Fruit fly (Drosophila melanogaster) whole organism, embryonic: ENCODE data around the gene Gdh.

Experiments used
- Aef1 ChIP-seq: fragments of 200-800 bp; sonication (Bioruptor generic); IDR thresholded peaks from 3 replicates; pipeline ENCODE4 v1.3.6; 2022; ENCODE audit warnings: missing biosample characterization, missing genetic modification characterization
- Atf6 ChIP-seq: fragments of 200-800 bp; sonication (Bioruptor generic); IDR thresholded peaks from 2 replicates; pipeline ENCODE4 v1.3.6; 2022; ENCODE audit warnings: missing biosample characterization, missing genetic modification characterization
- Blimp-1 ChIP-seq: fragments of 200-800 bp; sonication (Bioruptor generic); optimal IDR thresholded peaks from 3 replicates; lab custom pipeline; 2018; ENCODE audit warnings: missing biosample characterization, missing genetic modification characterization, mild to moderate bottlenecking, moderate library complexity, missing genetic modification reagents
- CG10147 ChIP-seq: fragments of 200-800 bp; sonication (Bioruptor generic); optimal IDR thresholded peaks from 2 replicates; lab custom pipeline; 2019; ENCODE audit warnings: missing biosample characterization, mild to moderate bottlenecking, missing genetic modification characterization, moderate library complexity
- CG10979 ChIP-seq: fragments of 200-800 bp; sonication (Bioruptor generic); optimal IDR thresholded peaks from 2 replicates; lab custom pipeline; 2018; ENCODE audit warnings: missing biosample characterization, mild to moderate bottlenecking, missing genetic modification characterization, moderate library complexity
- CG11456 ChIP-seq: fragments of 200-800 bp; sonication (Bioruptor generic); IDR thresholded peaks from 3 replicates; pipeline ENCODE4 v1.3.6; 2022; ENCODE audit warnings: missing biosample characterization, missing genetic modification characterization
- CG14014 ChIP-seq: fragments of 200-800 bp; sonication (Bioruptor generic); IDR thresholded peaks from 2 replicates; pipeline ENCODE4 v1.3.6; 2022; ENCODE audit warnings: missing biosample characterization, missing genetic modification characterization
- CG14441 ChIP-seq: fragments of 200-800 bp; sonication (Bioruptor generic); IDR thresholded peaks from 2 replicates; pipeline ENCODE4 v1.3.6; 2022; ENCODE audit warnings: missing biosample characterization, missing genetic modification characterization
- CG14667 ChIP-seq: fragments of 200-800 bp; sonication (Bioruptor generic); IDR thresholded peaks from 2 replicates; pipeline ENCODE4 v1.3.6; 2022; ENCODE audit warnings: missing biosample characterization, missing genetic modification characterization
- CG15073 ChIP-seq: fragments of 200-800 bp; sonication (Bioruptor generic); optimal IDR thresholded peaks from 2 replicates; lab custom pipeline; 2016; ENCODE audit warnings: missing biosample characterization, missing genetic modification characterization
- CG15269 ChIP-seq: fragments of 200-800 bp; sonication (Bioruptor generic); optimal IDR thresholded peaks from 2 replicates; lab custom pipeline; 2018; ENCODE audit warnings: missing biosample characterization, mild to moderate bottlenecking, missing genetic modification characterization, moderate library complexity
- CG15514 ChIP-seq: fragments of 200-800 bp; sonication (Bioruptor generic); optimal IDR thresholded peaks from 3 replicates; lab custom pipeline; 2017; ENCODE audit warnings: missing biosample characterization, missing genetic modification characterization, mild to moderate bottlenecking, moderate library complexity, missing genetic modification reagents
- CG2875 ChIP-seq: fragments of 200-800 bp; sonication (Bioruptor generic); optimal IDR thresholded peaks from 2 replicates; lab custom pipeline; 2017; ENCODE audit warnings: missing biosample characterization, mild to moderate bottlenecking, missing genetic modification characterization, missing genetic modification reagents
- CG30403 ChIP-seq: fragments of 200-800 bp; sonication (Bioruptor generic); optimal IDR thresholded peaks from 3 replicates; lab custom pipeline; 2016; ENCODE audit warnings: missing biosample characterization, missing genetic modification characterization
- CG4424 ChIP-seq: fragments of 200-800 bp; sonication (Bioruptor generic); optimal IDR thresholded peaks from 3 replicates; lab custom pipeline; 2016; ENCODE audit warnings: missing biosample characterization, missing genetic modification characterization
- CG6254 ChIP-seq: fragments of 200-800 bp; sonication (Bioruptor generic); optimal IDR thresholded peaks from 3 replicates; lab custom pipeline; 2017; ENCODE audit warnings: mild to moderate bottlenecking, missing biosample characterization, missing genetic modification reagents, missing genetic modification characterization
- CG7745 ChIP-seq: fragments of 200-800 bp; sonication (Bioruptor generic); optimal IDR thresholded peaks from 2 replicates; lab custom pipeline; 2018; ENCODE audit warnings: missing biosample characterization, mild to moderate bottlenecking, missing genetic modification characterization, moderate library complexity
- CG7987 ChIP-seq: fragments of 200-800 bp; sonication (Bioruptor generic); optimal IDR thresholded peaks from 2 replicates; lab custom pipeline; 2018; ENCODE audit warnings: missing biosample characterization, mild to moderate bottlenecking, missing genetic modification characterization, moderate library complexity
- CG8290 ChIP-seq, 3 experiments: fragments of 200-800 bp; sonication (Bioruptor generic); optimal IDR thresholded peaks; 2 replicates each; lab custom pipeline; 2016 to 2019; ENCODE audit warnings: missing biosample characterization in 3 of 3, missing genetic modification characterization in 3 of 3, mild to moderate bottlenecking in 2 of 3, moderate library complexity in 1 of 3
- CG9609 ChIP-seq: fragments of 200-800 bp; sonication (Bioruptor generic); optimal IDR thresholded peaks from 3 replicates; lab custom pipeline; 2016; ENCODE audit warnings: missing biosample characterization, missing genetic modification characterization
- CG9932 ChIP-seq: fragments of 200-800 bp; sonication (Bioruptor generic); IDR thresholded peaks from 2 replicates; pipeline ENCODE4 v1.3.6; 2022; ENCODE audit warnings: missing biosample characterization, missing genetic modification characterization
- Deaf1 ChIP-seq: fragments of 200-800 bp; optimal IDR thresholded peaks from 3 replicates; lab custom pipeline; 2019; ENCODE audit warnings: missing biosample characterization, mild to moderate bottlenecking, missing genetic modification characterization, moderate library complexity
- Dll ChIP-seq: fragments of 200-800 bp; sonication (Bioruptor generic); IDR thresholded peaks from 4 replicates; pipeline ENCODE4 v1.3.6; 2022; ENCODE audit warnings: missing biosample characterization, missing genetic modification characterization; ENCODE audit not compliant: partially characterized antibody
- Dref ChIP-seq: fragments of 200-800 bp; sonication (Bioruptor generic); IDR thresholded peaks from 2 replicates; pipeline ENCODE4 v1.3.6; 2022; ENCODE audit warnings: missing biosample characterization, missing genetic modification characterization
- E2f1 ChIP-seq: fragments of 200-800 bp; sonication (Bioruptor generic); IDR thresholded peaks from 2 replicates; pipeline ENCODE4 v1.3.6; 2022; ENCODE audit warnings: missing biosample characterization, missing genetic modification characterization
- Fer3 ChIP-seq: fragments of 200-800 bp; sonication (Bioruptor generic); optimal IDR thresholded peaks from 2 replicates; lab custom pipeline; 2018; ENCODE audit warnings: missing biosample characterization, mild to moderate bottlenecking, missing genetic modification characterization, moderate library complexity
- HLH3B ChIP-seq: fragments of 200-800 bp; sonication (Bioruptor generic); IDR thresholded peaks from 2 replicates; pipeline ENCODE4 v1.3.6; 2022; ENCODE audit warnings: missing biosample characterization, missing genetic modification characterization
- Ravus ChIP-seq: fragments of 200-800 bp; sonication (Bioruptor generic); IDR thresholded peaks from 2 replicates; pipeline ENCODE4 v1.3.6; 2022; ENCODE audit warnings: missing biosample characterization, missing genetic modification characterization
- Sox102F ChIP-seq: fragments of 200-800 bp; sonication (Bioruptor generic); optimal IDR thresholded peaks from 2 replicates; lab custom pipeline; 2018; ENCODE audit warnings: missing biosample characterization, mild to moderate bottlenecking, missing genetic modification characterization, moderate library complexity
- Taf1 ChIP-seq: fragments of 200-800 bp; sonication (Bioruptor generic); IDR thresholded peaks from 2 replicates; pipeline ENCODE4 v1.3.6; 2022; ENCODE audit warnings: missing biosample characterization, missing genetic modification characterization
- Trl ChIP-seq, 3 experiments: fragments of >200 bp in 2 of 3; fragments of 200-800 bp in 1 of 3; sonication (Bioruptor generic) in 1 of 3; optimal IDR thresholded peaks; 2 replicates in 1 of 3; 3 replicates in 2 of 3; lab custom pipeline; 2016 to 2017; ENCODE audit warnings: missing biosample characterization in 1 of 3, missing genetic modification characterization in 1 of 3
- Xbp1 ChIP-seq: fragments of 200-800 bp; sonication (Bioruptor generic); optimal IDR thresholded peaks from 3 replicates; lab custom pipeline; 2016; ENCODE audit warnings: missing biosample characterization, mild to moderate bottlenecking, missing genetic modification characterization
- az2 ChIP-seq: fragments of 200-800 bp; sonication (Bioruptor generic); optimal IDR thresholded peaks from 3 replicates; lab custom pipeline; 2016; ENCODE audit warnings: missing biosample characterization, missing genetic modification characterization
- crc ChIP-seq: fragments of 200-800 bp; sonication (Bioruptor generic); optimal IDR thresholded peaks from 2 replicates; lab custom pipeline; 2016; ENCODE audit warnings: missing biosample characterization, missing genetic modification characterization
- ems ChIP-seq: fragments of 200-800 bp; sonication (Bioruptor generic); optimal IDR thresholded peaks from 3 replicates; lab custom pipeline; 2016; ENCODE audit warnings: missing biosample characterization, missing genetic modification characterization
- en ChIP-seq: fragments of 200-800 bp; sonication (Bioruptor generic); optimal IDR thresholded peaks from 2 replicates; lab custom pipeline; 2016; ENCODE audit warnings: missing biosample characterization, missing genetic modification characterization
- fd96Cb ChIP-seq: fragments of 200-800 bp; sonication (Bioruptor generic); optimal IDR thresholded peaks from 2 replicates; lab custom pipeline; 2018; ENCODE audit warnings: missing biosample characterization, mild to moderate bottlenecking, missing genetic modification characterization, moderate library complexity
- gem ChIP-seq: fragments of 200-800 bp; sonication (Bioruptor generic); optimal IDR thresholded peaks from 2 replicates; lab custom pipeline; 2019; ENCODE audit warnings: missing biosample characterization, mild to moderate bottlenecking, missing genetic modification characterization, moderate library complexity
- ind ChIP-seq: fragments of 200-800 bp; sonication (Bioruptor generic); optimal IDR thresholded peaks from 3 replicates; lab custom pipeline; 2016; ENCODE audit warnings: missing biosample characterization, missing genetic modification characterization
- insv ChIP-seq, 2 experiments: fragments of 200-800 bp; sonication (Bioruptor generic); optimal IDR thresholded peaks; 3 replicates each; lab custom pipeline; 2016 to 2018; ENCODE audit warnings: missing biosample characterization in 2 of 2, missing genetic modification characterization in 2 of 2
- kah ChIP-seq: fragments of 200-800 bp; sonication (Bioruptor generic); optimal IDR thresholded peaks from 2 replicates; lab custom pipeline; 2018; ENCODE audit warnings: missing biosample characterization, mild to moderate bottlenecking, missing genetic modification characterization
- lmd ChIP-seq: fragments of 200-800 bp; sonication (Bioruptor generic); IDR thresholded peaks from 2 replicates; pipeline ENCODE4 v1.3.6; 2022; ENCODE audit warnings: missing biosample characterization, missing genetic modification characterization
- nmo ChIP-seq: fragments of 200-800 bp; sonication (Bioruptor generic); optimal IDR thresholded peaks from 2 replicates; lab custom pipeline; 2018; ENCODE audit warnings: missing biosample characterization, mild to moderate bottlenecking, missing genetic modification characterization, moderate library complexity
- nom ChIP-seq: fragments of 200-800 bp; sonication (Bioruptor generic); optimal IDR thresholded peaks from 2 replicates; lab custom pipeline; 2017; ENCODE audit warnings: missing biosample characterization, missing genetic modification characterization, mild to moderate bottlenecking, moderate library complexity, missing genetic modification reagents
- phol ChIP-seq: fragments of 200-800 bp; sonication (Bioruptor generic); optimal IDR thresholded peaks from 3 replicates; lab custom pipeline; 2018; ENCODE audit warnings: missing biosample characterization, mild to moderate bottlenecking, missing genetic modification characterization, moderate library complexity
- sisA ChIP-seq: fragments of 200-800 bp; sonication (Bioruptor generic); IDR thresholded peaks from 2 replicates; pipeline ENCODE4 v1.3.6; 2022; ENCODE audit warnings: missing biosample characterization, missing genetic modification characterization
- ssp ChIP-seq: fragments of 200-800 bp; sonication (Bioruptor generic); IDR thresholded peaks from 2 replicates; pipeline ENCODE4 v1.3.6; 2022; ENCODE audit warnings: missing biosample characterization, missing genetic modification characterization
- tio ChIP-seq: fragments of 200-800 bp; sonication (Bioruptor generic); optimal IDR thresholded peaks from 2 replicates; lab custom pipeline; 2017; ENCODE audit warnings: missing biosample characterization, missing genetic modification characterization, inconsistent platforms
- toy ChIP-seq: fragments of 200-800 bp; sonication (Bioruptor generic); IDR thresholded peaks from 2 replicates; pipeline ENCODE4 v1.3.6; 2022; ENCODE audit warnings: missing biosample characterization, missing genetic modification characterization

Gdh gene

DNA sequence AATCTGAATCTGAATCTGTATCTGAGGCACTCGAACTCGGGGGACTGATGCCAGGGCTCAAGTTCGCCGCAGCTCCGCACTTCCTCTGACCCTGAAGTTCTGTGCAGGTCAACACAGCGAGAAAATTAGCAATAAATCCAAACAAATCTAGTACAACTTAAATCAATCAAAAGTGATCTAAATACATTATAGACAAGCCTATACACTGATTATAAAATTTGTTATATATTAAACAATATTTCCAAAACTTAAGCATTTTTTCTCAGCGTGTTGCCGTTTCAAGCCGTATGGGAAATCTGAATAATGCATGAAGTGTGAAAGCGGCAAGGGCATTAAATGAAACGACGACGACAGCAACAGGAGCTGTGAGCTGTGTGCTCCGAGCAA is 27.9 kb downstream of the Gdh start (continued):
- peak; percentile 2 for TF ChIP-seq CG6254 (GFP tag; lab: Kevin White, UChicago)
- TF ChIP-seq nom (GFP tag; lab: Kevin White, UChicago) = peak; percentile 89
- TF ChIP-seq Dll (GFP tag; lab: Robert Waterston, UW) = no peak
- peak; percentile 57 for TF ChIP-seq CG9932
- 0 out of 3 replicates have a peak, but pooled peaks have one; percentile 33 for TF ChIP-seq CG11456 (GFP tag; lab: Robert Waterston, UW)
- peak; percentile 71 for TF ChIP-seq CG14014 (GFP tag; lab: Robert Waterston, UW)
- TF ChIP-seq Xbp1 (GFP tag; lab: Kevin White, UChicago) = peak; percentile 26
- 0 out of 2 replicates have a peak, but pooled peaks have one; percentile 15 for TF ChIP-seq CG14667 (GFP tag; lab: Robert Waterston, UW)
- TF ChIP-seq Fer3 (tag; lab: Kevin White, UChicago) = peak; percentile 6
- TF ChIP-seq CG10147 (GFP tag; lab: Kevin White, UChicago) = no peak
- TF ChIP-seq E2f1 (GFP tag; lab: Robert Waterston, UW) = peak; percentile 34; the same call in 1 of the 2 replicates
- TF ChIP-seq ind (GFP tag; lab: Kevin White, UChicago) = peak; percentile 54
- peak; percentile 82 for TF ChIP-seq Atf6
- peak; percentile 37; the same call in 1 of the 2 replicates for TF ChIP-seq HLH3B (GFP tag; lab: Robert Waterston, UW)
- no peak for TF ChIP-seq insv (GFP tag; optimal IDR thresholded peaks at IDR 0.05; lab: Kevin White, UChicago)
- TF ChIP-seq en (GFP tag; lab: Kevin White, UChicago) = no peak
- no peak for TF ChIP-seq Trl (optimal IDR thresholded peaks at IDR 0.05; lab: Kevin White, UChicago)
- peak; percentile 7 for TF ChIP-seq Trl (GFP tag; optimal IDR thresholded peaks at IDR 0.05; lab: Kevin White, UChicago)
- peak; percentile 10; the same call in 1 of the 2 replicates for TF ChIP-seq ssp (GFP tag; lab: Robert Waterston, UW)
- TF ChIP-seq CG4424 = peak; percentile 41
- TF ChIP-seq crc = no peak
- 0 out of 3 replicates have a peak, but pooled peaks have one; percentile 24 for TF ChIP-seq Aef1 (GFP tag; lab: Robert Waterston, UW)
- TF ChIP-seq CG2875 (GFP tag; lab: Kevin White, UChicago) = no peak
- no peak for TF ChIP-seq CG15514 (GFP tag; lab: Kevin White, UChicago)
- TF ChIP-seq Blimp-1 (GFP tag; lab: Kevin White, UChicago) = peak; percentile 35
- TF ChIP-seq kah (GFP tag; lab: Kevin White, UChicago) = no peak
- TF ChIP-seq ems (GFP tag; lab: Kevin White, UChicago) = peak; percentile 29
- TF ChIP-seq CG14441 = peak; percentile 51
- no peak for TF ChIP-seq toy (GFP tag; lab: Robert Waterston, UW)
- peak; percentile 20 for TF ChIP-seq phol (tag; lab: Kevin White, UChicago)
- TF ChIP-seq nmo (GFP tag; lab: Kevin White, UChicago) = peak; percentile 11
- TF ChIP-seq Taf1 = 0 out of 2 replicates have a peak, but pooled peaks have one; percentile 27
- TF ChIP-seq tio (GFP tag; lab: Kevin White, UChicago) = peak; percentile 27
- TF ChIP-seq lmd (GFP tag; lab: Robert Waterston, UW) = peak; percentile 54
- no peak for TF ChIP-seq CG15073 (GFP tag; lab: Kevin White, UChicago)
- no peak for TF ChIP-seq CG8290 (GFP tag; optimal IDR thresholded peaks at IDR 0.05; lab: Kevin White, UChicago)
- peak in 1 of 2 experiments; percentile 31 for TF ChIP-seq CG8290 (tag; optimal IDR thresholded peaks at IDR 0.05; lab: Kevin White, UChicago)
- peak; percentile 63 for TF ChIP-seq gem (tag; lab: Kevin White, UChicago)
- TF ChIP-seq CG10979 = peak; percentile 16
- peak; percentile 48 for TF ChIP-seq CG30403 (GFP tag; lab: Kevin White, UChicago)
- no peak for TF ChIP-seq CG9609 (GFP tag; lab: Kevin White, UChicago)
- TF ChIP-seq Sox102F (GFP tag; lab: Kevin White, UChicago) = peak; percentile 49
- peak; percentile 11 for TF ChIP-seq CG15269 (tag; lab: Kevin White, UChicago)
- TF ChIP-seq CG7745 = no peak
- no peak for TF ChIP-seq CG7987 (GFP tag; lab: Kevin White, UChicago)
- TF ChIP-seq sisA (GFP tag; lab: Robert Waterston, UW) = peak; percentile 19; the same call in 1 of the 2 replicates
- no peak for TF ChIP-seq Dref (GFP tag; lab: Robert Waterston, UW)
- peak; percentile 19; the same call in 1 of the 2 replicates for TF ChIP-seq Ravus (GFP tag; lab: Robert Waterston, UW)
- no peak for TF ChIP-seq Deaf1 (tag; lab: Kevin White, UChicago)
- TF ChIP-seq az2 = peak; percentile 9
- peak; percentile 23 for TF ChIP-seq fd96Cb (tag; lab: Kevin White, UChicago)
